Fruit fly (Drosophila melanogaster) whole organism, embryonic: ENCODE measurements around the gene CG33110.

ENCODE experiments used
- B-H1 ChIP-seq: fragments of 200-800 bp; sonication (Bioruptor generic); IDR thresholded peaks from 3 replicates; pipeline ENCODE4 v1.3.6; 2022; ENCODE audit warnings: missing biosample characterization, missing genetic modification characterization
- Bgb ChIP-seq: fragments of 200-800 bp; sonication (Bioruptor generic); IDR thresholded peaks from 2 replicates; pipeline ENCODE4 v1.3.6; 2022; ENCODE audit warnings: missing biosample characterization, missing genetic modification characterization; ENCODE audit not compliant: partially characterized antibody
- CG10431 ChIP-seq: fragments of 200-800 bp; sonication (Bioruptor generic); optimal IDR thresholded peaks from 3 replicates; lab custom pipeline; 2018; ENCODE audit warnings: missing biosample characterization, mild to moderate bottlenecking, missing genetic modification characterization
- CG11247 ChIP-seq: fragments of 200-800 bp; sonication (Bioruptor generic); IDR thresholded peaks from 2 replicates; pipeline ENCODE4 v1.3.6; 2022; ENCODE audit warnings: missing biosample characterization, missing genetic modification characterization
- CG11695 ChIP-seq: fragments of 200-800 bp; sonication (Bioruptor generic); IDR thresholded peaks from 3 replicates; pipeline ENCODE4 v1.3.6; 2022; ENCODE audit warnings: missing biosample characterization, missing genetic modification characterization
- CG12071 ChIP-seq: fragments of 200-800 bp; sonication (Bioruptor generic); optimal IDR thresholded peaks from 3 replicates; lab custom pipeline; 2018; ENCODE audit warnings: missing biosample characterization, mild to moderate bottlenecking, missing genetic modification characterization
- CG12942 ChIP-seq: fragments of 200-800 bp; sonication (Bioruptor generic); optimal IDR thresholded peaks from 3 replicates; lab custom pipeline; 2016; ENCODE audit warnings: missing biosample characterization, missing genetic modification characterization
- CG13287 ChIP-seq: fragments of 200-800 bp; sonication (Bioruptor generic); IDR thresholded peaks from 2 replicates; pipeline ENCODE4 v1.3.6; 2022; ENCODE audit warnings: missing biosample characterization, missing genetic modification characterization; ENCODE audit not compliant: partially characterized antibody
- CG15073 ChIP-seq: fragments of 200-800 bp; sonication (Bioruptor generic); optimal IDR thresholded peaks from 2 replicates; lab custom pipeline; 2016; ENCODE audit warnings: missing biosample characterization, missing genetic modification characterization
- CG15269 ChIP-seq: fragments of 200-800 bp; sonication (Bioruptor generic); optimal IDR thresholded peaks from 2 replicates; lab custom pipeline; 2018; ENCODE audit warnings: missing biosample characterization, mild to moderate bottlenecking, missing genetic modification characterization, moderate library complexity
- CG1832 ChIP-seq: fragments of 200-800 bp; sonication (Bioruptor generic); optimal IDR thresholded peaks from 2 replicates; lab custom pipeline; 2017; ENCODE audit warnings: missing biosample characterization, mild to moderate bottlenecking, missing genetic modification characterization, inconsistent platforms
- CG3407 ChIP-seq: fragments of 200-800 bp; sonication (Bioruptor generic); optimal IDR thresholded peaks from 2 replicates; lab custom pipeline; 2018; ENCODE audit warnings: missing biosample characterization, mild to moderate bottlenecking, missing genetic modification characterization
- CG3726 ChIP-seq: fragments of 200-800 bp; sonication (Bioruptor generic); IDR thresholded peaks from 3 replicates; pipeline ENCODE4, ENCODE4 v1.3.6; 2022; ENCODE audit warnings: missing biosample characterization, missing genetic modification characterization
- CG4707 ChIP-seq: fragments of 200-800 bp; sonication (Bioruptor generic); optimal IDR thresholded peaks from 2 replicates; lab custom pipeline; 2018; ENCODE audit warnings: missing biosample characterization, mild to moderate bottlenecking, missing genetic modification characterization, moderate library complexity
- CG6654 ChIP-seq: fragments of 200-800 bp; sonication (Bioruptor generic); optimal IDR thresholded peaks from 2 replicates; lab custom pipeline; 2017; ENCODE audit warnings: missing biosample characterization, mild to moderate bottlenecking, missing genetic modification characterization
- CG6813 ChIP-seq: fragments of 200-800 bp; sonication (Bioruptor generic); optimal IDR thresholded peaks from 2 replicates; lab custom pipeline; 2017; ENCODE audit warnings: missing biosample characterization, missing genetic modification characterization, mild to moderate bottlenecking, moderate library complexity, missing genetic modification reagents
- CG7271 ChIP-seq: fragments of 200-800 bp; sonication (Bioruptor generic); optimal IDR thresholded peaks from 2 replicates; lab custom pipeline; 2018; ENCODE audit warnings: missing biosample characterization, mild to moderate bottlenecking, missing genetic modification characterization, moderate library complexity
- CG7839 ChIP-seq: fragments of 200-800 bp; sonication (Bioruptor generic); optimal IDR thresholded peaks from 3 replicates; lab custom pipeline; 2018; ENCODE audit warnings: missing biosample characterization, mild to moderate bottlenecking, missing genetic modification characterization, moderate library complexity
- CG9215 ChIP-seq: fragments of 200-800 bp; sonication (Bioruptor generic); IDR thresholded peaks from 2 replicates; pipeline ENCODE4 v1.3.6; 2022; ENCODE audit warnings: missing biosample characterization, missing genetic modification characterization
- CrebB ChIP-seq: fragments of 200-800 bp; sonication (Bioruptor generic); optimal IDR thresholded peaks from 3 replicates; lab custom pipeline; 2018; ENCODE audit warnings: missing biosample characterization, mild to moderate bottlenecking, missing genetic modification characterization
- D ChIP-seq, 2 experiments: fragments of 200-800 bp in 1 of 2; fragments of >200 bp in 1 of 2; sonication (Bioruptor generic) in 1 of 2; optimal IDR thresholded peaks; 2 replicates in 1 of 2; 3 replicates in 1 of 2; lab custom pipeline; 2017; ENCODE audit warnings: mild to moderate bottlenecking in 1 of 2, missing biosample characterization in 1 of 2, missing genetic modification characterization in 1 of 2, missing genetic modification reagents in 1 of 2
- Dek ChIP-seq: fragments of 200-800 bp; sonication (Bioruptor generic); optimal IDR thresholded peaks from 3 replicates; lab custom pipeline; 2019; ENCODE audit warnings: missing biosample characterization, mild to moderate bottlenecking, missing genetic modification characterization, moderate library complexity
- Ets97D ChIP-seq: fragments of 200-800 bp; sonication (Bioruptor generic); optimal IDR thresholded peaks from 3 replicates; lab custom pipeline; 2016; ENCODE audit warnings: missing biosample characterization, missing genetic modification characterization
- Fer2 ChIP-seq: fragments of 200-800 bp; sonication (Bioruptor generic); optimal IDR thresholded peaks from 2 replicates; lab custom pipeline; 2018; ENCODE audit warnings: missing biosample characterization, mild to moderate bottlenecking, missing genetic modification characterization, moderate library complexity
- HLH3B ChIP-seq: fragments of 200-800 bp; sonication (Bioruptor generic); IDR thresholded peaks from 2 replicates; pipeline ENCODE4 v1.3.6; 2022; ENCODE audit warnings: missing biosample characterization, missing genetic modification characterization
- HLH4C ChIP-seq: fragments of 200-800 bp; sonication (Bioruptor generic); IDR thresholded peaks from 3 replicates; pipeline ENCODE4 v1.3.6; 2022; ENCODE audit warnings: missing biosample characterization, missing genetic modification characterization; ENCODE audit not compliant: partially characterized antibody
- MTF-1 ChIP-seq: fragments of 200-800 bp; sonication (Bioruptor generic); optimal IDR thresholded peaks from 2 replicates; lab custom pipeline; 2018; ENCODE audit warnings: missing biosample characterization, mild to moderate bottlenecking, missing genetic modification characterization, borderline replicate concordance
- NfI ChIP-seq: fragments of 200-800 bp; sonication (Bioruptor generic); optimal IDR thresholded peaks from 3 replicates; lab custom pipeline; 2018; ENCODE audit warnings: missing biosample characterization, mild to moderate bottlenecking, missing genetic modification characterization, moderate library complexity
- Ptx1 ChIP-seq: fragments of 200-800 bp; sonication (Bioruptor generic); IDR thresholded peaks from 2 replicates; pipeline ENCODE4 v1.3.6; 2022; ENCODE audit warnings: missing biosample characterization, missing genetic modification characterization
- Taf1 ChIP-seq: fragments of 200-800 bp; sonication (Bioruptor generic); IDR thresholded peaks from 2 replicates; pipeline ENCODE4 v1.3.6; 2022; ENCODE audit warnings: missing biosample characterization, missing genetic modification characterization
- Xrp1 ChIP-seq: fragments of 200-800 bp; sonication (Bioruptor generic); IDR thresholded peaks from 2 replicates; pipeline ENCODE4 v1.3.6; 2022; ENCODE audit warnings: missing biosample characterization, missing genetic modification characterization
- az2 ChIP-seq: fragments of 200-800 bp; sonication (Bioruptor generic); optimal IDR thresholded peaks from 3 replicates; lab custom pipeline; 2016; ENCODE audit warnings: missing biosample characterization, missing genetic modification characterization
- chif ChIP-seq, 2 experiments: fragments of 200-800 bp; sonication (Bioruptor generic); optimal IDR thresholded peaks; 3 replicates each; lab custom pipeline; 2016; ENCODE audit warnings: missing biosample characterization in 2 of 2, missing genetic modification characterization in 2 of 2
- dati ChIP-seq: fragments of 200-800 bp; sonication (Bioruptor generic); IDR thresholded peaks from 2 replicates; pipeline ENCODE4 v1.3.6; 2022; ENCODE audit warnings: missing biosample characterization, missing genetic modification characterization
- dimm ChIP-seq: fragments of 200-800 bp; sonication (Bioruptor generic); IDR thresholded peaks from 2 replicates; pipeline ENCODE4 v1.3.6; 2022; ENCODE audit warnings: missing biosample characterization, missing genetic modification characterization
- dm ChIP-seq: fragments of 200-800 bp; sonication (Bioruptor generic); optimal IDR thresholded peaks from 3 replicates; lab custom pipeline; 2016; ENCODE audit warnings: missing biosample characterization, missing genetic modification characterization
- dmrt11E ChIP-seq: fragments of 200-800 bp; sonication (Bioruptor generic); optimal IDR thresholded peaks from 3 replicates; lab custom pipeline; 2018; ENCODE audit warnings: missing biosample characterization, mild to moderate bottlenecking, missing genetic modification characterization, moderate library complexity
- eve ChIP-seq, 2 experiments: fragments of >200 bp; optimal IDR thresholded peaks; 2 replicates each; lab custom pipeline; 2017; ENCODE audit warnings: missing biosample characterization in 2 of 2, missing genetic modification characterization in 2 of 2
- gsb-n ChIP-seq: fragments of 200-800 bp; sonication (Bioruptor generic); optimal IDR thresholded peaks from 3 replicates; lab custom pipeline; 2018; ENCODE audit warnings: missing biosample characterization, mild to moderate bottlenecking, missing genetic modification characterization
- hb ChIP-seq: fragments of 200-800 bp; sonication (Bioruptor generic); IDR thresholded peaks from 3 replicates; pipeline ENCODE4 v1.3.6; 2022; ENCODE audit warnings: missing biosample characterization, missing genetic modification characterization; ENCODE audit not compliant: partially characterized antibody
- kay ChIP-seq: fragments of 200-800 bp; sonication (Bioruptor generic); optimal IDR thresholded peaks from 2 replicates; lab custom pipeline; 2016; ENCODE audit warnings: missing biosample characterization, missing genetic modification characterization
- lilli ChIP-seq: fragments of 200-800 bp; sonication (Bioruptor generic); optimal IDR thresholded peaks from 3 replicates; lab custom pipeline; 2016; ENCODE audit warnings: missing biosample characterization, missing genetic modification characterization
- odd ChIP-seq: fragments of 200-800 bp; sonication (Bioruptor generic); optimal IDR thresholded peaks from 2 replicates; lab custom pipeline; 2017; ENCODE audit warnings: missing biosample characterization, mild to moderate bottlenecking, missing genetic modification characterization
- so ChIP-seq: fragments of 200-800 bp; sonication (Bioruptor generic); IDR thresholded peaks from 3 replicates; pipeline ENCODE4 v1.3.6; 2022; ENCODE audit warnings: missing biosample characterization, missing genetic modification characterization
- tio ChIP-seq: fragments of 200-800 bp; sonication (Bioruptor generic); optimal IDR thresholded peaks from 2 replicates; lab custom pipeline; 2017; ENCODE audit warnings: missing biosample characterization, missing genetic modification characterization, inconsistent platforms
- tup ChIP-seq: fragments of 200-800 bp; sonication (Bioruptor generic); optimal IDR thresholded peaks from 2 replicates; lab custom pipeline; 2016; ENCODE audit warnings: missing biosample characterization, mild to moderate bottlenecking, missing genetic modification characterization, moderate library complexity
- tx ChIP-seq: fragments of 200-800 bp; sonication (Bioruptor generic); optimal IDR thresholded peaks from 2 replicates; lab custom pipeline; 2016; ENCODE audit warnings: missing biosample characterization, missing genetic modification characterization
- wek ChIP-seq: fragments of 200-800 bp; sonication (Bioruptor generic); optimal IDR thresholded peaks from 3 replicates; lab custom pipeline; 2018; ENCODE audit warnings: missing biosample characterization, mild to moderate bottlenecking, missing genetic modification characterization, moderate library complexity
- zen2 ChIP-seq: fragments of 200-800 bp; sonication (Bioruptor generic); IDR thresholded peaks from 3 replicates; pipeline ENCODE4 v1.3.6; 2022; ENCODE audit warnings: missing biosample characterization, missing genetic modification characterization; ENCODE audit not compliant: partially characterized antibody
- zf30C ChIP-seq: fragments of 200-800 bp; sonication (Bioruptor generic); optimal IDR thresholded peaks from 3 replicates; lab custom pipeline; 2018; ENCODE audit warnings: missing biosample characterization, mild to moderate bottlenecking, missing genetic modification characterization

CG33110 gene

DNA sequence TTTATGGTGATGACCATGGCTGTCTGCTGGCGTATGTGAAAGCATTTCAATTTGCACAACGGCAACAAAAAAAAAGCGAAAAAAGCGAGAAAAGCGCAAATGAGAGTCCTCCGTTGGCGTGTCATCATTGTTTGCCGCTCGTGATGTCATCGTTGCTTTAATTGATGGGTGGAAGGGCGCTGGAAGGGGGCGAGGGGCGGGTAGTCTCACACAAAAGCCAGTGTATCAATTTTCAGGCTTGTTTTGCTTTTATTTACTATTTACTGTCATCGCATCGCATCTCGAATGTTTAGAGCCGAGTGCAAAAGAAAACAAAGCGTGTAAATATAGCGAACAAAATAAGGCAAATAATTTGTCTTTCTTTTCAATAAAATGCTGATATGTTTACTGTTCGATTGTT is 19.3 kb downstream of the CG33110 start (continued):
- no peak for TF ChIP-seq CG15269
- peak; percentile 8; the same call in 1 of the 2 replicates for TF ChIP-seq HLH3B (GFP tag; lab: Robert Waterston, UW)
- peak; percentile 94 for TF ChIP-seq MTF-1 (GFP tag; lab: Kevin White, UChicago)
- TF ChIP-seq CG10431 (GFP tag; lab: Kevin White, UChicago) = no peak
- TF ChIP-seq Fer2 = no peak
- no peak for TF ChIP-seq CG13287
- no peak for TF ChIP-seq CG11695
- TF ChIP-seq Bgb (GFP tag; lab: Robert Waterston, UW) = no peak
- no peak for TF ChIP-seq Dek (tag; lab: Kevin White, UChicago)
- no peak for TF ChIP-seq lilli (GFP tag; lab: Kevin White, UChicago)
- TF ChIP-seq eve (GFP tag; optimal IDR thresholded peaks at IDR 0.05; lab: Kevin White, UChicago) = no peak
- TF ChIP-seq Ets97D (GFP tag; lab: Kevin White, UChicago) = no peak
- no peak for TF ChIP-seq kay (GFP tag; lab: Kevin White, UChicago)
- TF ChIP-seq CG15073 (GFP tag; lab: Kevin White, UChicago) = no peak
- peak; percentile 13 for TF ChIP-seq CG6654 (GFP tag; lab: Kevin White, UChicago)
- TF ChIP-seq NfI (GFP tag; lab: Kevin White, UChicago) = no peak
- no peak for TF ChIP-seq so (GFP tag; lab: Robert Waterston, UW)
- TF ChIP-seq CG3726 (GFP tag; lab: Robert Waterston, UW) = no peak
- TF ChIP-seq CG11247 (GFP tag; lab: Robert Waterston, UW) = 0 out of 2 replicates have a peak, but pooled peaks have one; percentile 24
- TF ChIP-seq dati (GFP tag; lab: Robert Waterston, UW) = no peak
- TF ChIP-seq CG9215 (GFP tag; lab: Robert Waterston, UW) = no peak
- peak; percentile 13 for TF ChIP-seq odd (GFP tag; lab: Kevin White, UChicago)
- no peak for TF ChIP-seq hb
- TF ChIP-seq CG7839 (tag; lab: Kevin White, UChicago) = peak; percentile 5
- peak; percentile 50 for TF ChIP-seq dmrt11E (tag; lab: Kevin White, UChicago)
- no peak for TF ChIP-seq CG12942
- TF ChIP-seq chif (GFP tag; optimal IDR thresholded peaks at IDR 0.05; lab: Kevin White, UChicago) = peak; percentile 2 to 31
- no peak for TF ChIP-seq az2 (GFP tag; lab: Kevin White, UChicago)
- no peak for TF ChIP-seq CG1832 (GFP tag; lab: Kevin White, UChicago)
- no peak for TF ChIP-seq B-H1
- TF ChIP-seq CG3407 (GFP tag; lab: Kevin White, UChicago) = peak; percentile 75
- peak; percentile 22 for TF ChIP-seq CG4707 (GFP tag; lab: Kevin White, UChicago)
- no peak for TF ChIP-seq dm
- no peak for TF ChIP-seq tup (GFP tag; lab: Kevin White, UChicago)
- peak; percentile 56 for TF ChIP-seq CG12071 (GFP tag; lab: Kevin White, UChicago)
- peak; percentile 74 for TF ChIP-seq wek
- no peak for TF ChIP-seq dimm (GFP tag; lab: Robert Waterston, UW)
- no peak for TF ChIP-seq tx
- TF ChIP-seq Ptx1 (GFP tag; lab: Robert Waterston, UW) = no peak
- TF ChIP-seq Taf1 = no peak
- TF ChIP-seq CrebB (tag; lab: Kevin White, UChicago) = peak; percentile 50
- TF ChIP-seq CG6813 = peak; percentile 72
- peak; percentile 62 for TF ChIP-seq CG7271 (tag; lab: Kevin White, UChicago)
- TF ChIP-seq HLH4C (GFP tag; lab: Robert Waterston, UW) = no peak
- TF ChIP-seq zen2 (GFP tag; lab: Robert Waterston, UW) = no peak
- TF ChIP-seq Xrp1 (GFP tag; lab: Robert Waterston, UW) = peak; percentile 51
- TF ChIP-seq tio (GFP tag; lab: Kevin White, UChicago) = no peak
- TF ChIP-seq zf30C (GFP tag; lab: Kevin White, UChicago) = no peak
- no peak for TF ChIP-seq D (optimal IDR thresholded peaks at IDR 0.05; lab: Kevin White, UChicago)
- TF ChIP-seq D (GFP tag; optimal IDR thresholded peaks at IDR 0.05; lab: Kevin White, UChicago) = peak; percentile 56
- peak; percentile 69 for TF ChIP-seq gsb-n (tag; lab: Kevin White, UChicago)
